Fruit fly (Drosophila melanogaster) whole organism, adult: ENCODE data around the gene CG11350.

Experiments used
- CG11617 ChIP-seq: fragments of 200-800 bp; sonication (Bioruptor generic); optimal IDR thresholded peaks from 2 replicates; lab custom pipeline; 2017; ENCODE audit warnings: mild to moderate bottlenecking, missing biosample characterization, missing genetic modification reagents, missing genetic modification characterization
- CG12768 ChIP-seq: fragments of 200-800 bp; sonication (Bioruptor generic); optimal IDR thresholded peaks from 2 replicates; lab custom pipeline; 2017; ENCODE audit warnings: missing biosample characterization, missing genetic modification characterization, mild to moderate bottlenecking, moderate library complexity, missing genetic modification reagents
- CG14711 ChIP-seq: fragments of 200-800 bp; sonication (Bioruptor generic); optimal IDR thresholded peaks from 2 replicates; lab custom pipeline; 2018; ENCODE audit warnings: missing biosample characterization, mild to moderate bottlenecking, missing genetic modification characterization, moderate library complexity
- CG1620 ChIP-seq: fragments of 200-800 bp; sonication (Bioruptor generic); optimal IDR thresholded peaks from 2 replicates; lab custom pipeline; 2016; ENCODE audit warnings: missing biosample characterization, missing genetic modification characterization
- CG33017 ChIP-seq: fragments of 200-800 bp; sonication (Bioruptor generic); optimal IDR thresholded peaks from 2 replicates; lab custom pipeline; 2018; ENCODE audit warnings: missing biosample characterization, mild to moderate bottlenecking, missing genetic modification characterization, moderate library complexity
- CG5204 ChIP-seq: fragments of 200-800 bp; sonication (Bioruptor generic); optimal IDR thresholded peaks from 2 replicates; lab custom pipeline; 2016; ENCODE audit warnings: missing biosample characterization, missing genetic modification characterization
- CG7045 ChIP-seq: fragments of 200-800 bp; sonication (Bioruptor generic); optimal IDR thresholded peaks from 2 replicates; lab custom pipeline; 2017; ENCODE audit warnings: missing biosample characterization, mild to moderate bottlenecking, missing genetic modification characterization
- CG7101 ChIP-seq: fragments of 200-800 bp; sonication (Bioruptor generic); optimal IDR thresholded peaks from 2 replicates; lab custom pipeline; 2018; ENCODE audit warnings: missing biosample characterization, mild to moderate bottlenecking, missing genetic modification characterization, moderate library complexity
- Clk ChIP-seq: fragments of 200-800 bp; sonication (Bioruptor generic); optimal IDR thresholded peaks from 2 replicates; lab custom pipeline; 2017; ENCODE audit warnings: missing biosample characterization, missing genetic modification characterization
- Crg-1 ChIP-seq: fragments of 200-800 bp; sonication (Bioruptor generic); optimal IDR thresholded peaks from 2 replicates; lab custom pipeline; 2016; ENCODE audit warnings: missing biosample characterization, missing genetic modification characterization
- Hr96 ChIP-seq: fragments of 200-800 bp; sonication (Bioruptor generic); optimal IDR thresholded peaks from 2 replicates; lab custom pipeline; 2016; ENCODE audit warnings: missing biosample characterization, missing genetic modification characterization
- Mnt ChIP-seq: fragments of 200-800 bp; sonication (Bioruptor generic); optimal IDR thresholded peaks from 2 replicates; lab custom pipeline; 2016; ENCODE audit warnings: missing biosample characterization, mild to moderate bottlenecking, missing genetic modification characterization
- bab1 ChIP-seq: fragments of 200-800 bp; sonication (Bioruptor generic); optimal IDR thresholded peaks from 3 replicates; lab custom pipeline; 2019; ENCODE audit warnings: missing biosample characterization, mild to moderate bottlenecking, missing genetic modification characterization, moderate library complexity
- cic ChIP-seq: fragments of 200-800 bp; sonication (Bioruptor generic); optimal IDR thresholded peaks from 2 replicates; lab custom pipeline; 2017; ENCODE audit warnings: missing biosample characterization, mild to moderate bottlenecking, missing genetic modification characterization, moderate library complexity
- cnc ChIP-seq, 2 experiments: fragments of >200 bp; optimal IDR thresholded peaks; 2 replicates each; lab custom pipeline; 2017
- kay ChIP-seq: fragments of 200-800 bp; sonication (Bioruptor generic); peaks from one replicate; lab custom pipeline; 2016; ENCODE audit warnings: missing biosample characterization, missing genetic modification characterization, borderline replicate concordance
- ovo ChIP-seq: fragments of 200-800 bp; sonication (Bioruptor generic); optimal IDR thresholded peaks from 2 replicates; lab custom pipeline; 2016; ENCODE audit warnings: missing biosample characterization, missing genetic modification characterization
- pad ChIP-seq: fragments of 200-800 bp; sonication (Bioruptor generic); optimal IDR thresholded peaks from 3 replicates; lab custom pipeline; 2017; ENCODE audit warnings: missing biosample characterization, missing genetic modification characterization, mild to moderate bottlenecking, moderate library complexity, missing genetic modification reagents
- tj ChIP-seq: fragments of 200-800 bp; sonication (Bioruptor generic); optimal IDR thresholded peaks from 3 replicates; lab custom pipeline; 2017; ENCODE audit warnings: missing biosample characterization, mild to moderate bottlenecking, missing genetic modification characterization, moderate library complexity
- toe ChIP-seq: fragments of 200-800 bp; sonication (Bioruptor generic); optimal IDR thresholded peaks from 2 replicates; lab custom pipeline; 2016; ENCODE audit warnings: missing biosample characterization, missing genetic modification characterization

The CG11350 gene

dm6 chr3L:4521809-4522208, 39.2 kb downstream of the CG11350 start:
- no peak for TF ChIP-seq cic (GFP tag; lab: Kevin White, UChicago)
- TF ChIP-seq kay: no peak
- TF ChIP-seq bab1 (GFP tag; lab: Kevin White, UChicago): no peak
- TF ChIP-seq Hr96 (GFP tag; lab: Kevin White, UChicago): no peak
- TF ChIP-seq CG12768 (GFP tag; lab: Kevin White, UChicago): no peak
- TF ChIP-seq Crg-1 (GFP tag; lab: Kevin White, UChicago): no peak
- no peak for TF ChIP-seq CG7101
- TF ChIP-seq Mnt (GFP tag; lab: Kevin White, UChicago): no peak
- no peak for TF ChIP-seq CG5204
- no peak for TF ChIP-seq tj (GFP tag; lab: Kevin White, UChicago)
- no peak for TF ChIP-seq CG11617 (GFP tag; lab: Kevin White, UChicago)
- no peak for TF ChIP-seq CG14711
- no peak for TF ChIP-seq CG33017 (tag; lab: Kevin White, UChicago)
- no peak for TF ChIP-seq pad (GFP tag; lab: Kevin White, UChicago)
- TF ChIP-seq CG1620: no peak
- TF ChIP-seq cnc (optimal IDR thresholded peaks at IDR 0.05; lab: Kevin White, UChicago): no peak
- no peak for TF ChIP-seq toe
- TF ChIP-seq CG7045 (GFP tag; lab: Kevin White, UChicago): no peak
- no peak for TF ChIP-seq Clk
- TF ChIP-seq ovo (GFP tag; lab: Kevin White, UChicago): no peak

- peak; percentile 67 for TF ChIP-seq bab1 (GFP tag; lab: Kevin White, UChicago)
- no peak for TF ChIP-seq Hr96 (GFP tag; lab: Kevin White, UChicago)
- TF ChIP-seq CG1620: no peak
- no peak for TF ChIP-seq kay
- no peak for TF ChIP-seq cnc (optimal IDR thresholded peaks at IDR 0.05; lab: Kevin White, UChicago)
- no peak for TF ChIP-seq tj (GFP tag; lab: Kevin White, UChicago)
- TF ChIP-seq pad (GFP tag; lab: Kevin White, UChicago): no peak
- TF ChIP-seq Mnt (GFP tag; lab: Kevin White, UChicago): no peak
- TF ChIP-seq CG12768 (GFP tag; lab: Kevin White, UChicago): no peak
Measured at dm6 chr3L:4531941-4532478, 49.4 kb downstream of the CG11350 start, which contains the start of gene Tie. Gene Tie (minus strand): TSS chr3L:4532145.

dm6 chr3L:4532841-4533619, 50.4 kb downstream of the CG11350 start, which contains the start of gene CG11353:
Gene CG11353 (plus strand): TSS chr3L:4533170.
- TF ChIP-seq kay (peak; percentile 44), cnc (optimal IDR thresholded peaks at IDR 0.05; lab: Kevin White, UChicago) (no peak), Mnt (GFP tag; lab: Kevin White, UChicago) (no peak), toe (no peak), tj (GFP tag; lab: Kevin White, UChicago) (peak; percentile 30)

dm6 chr3L:4533941-4534340, 51.3 kb downstream of the CG11350 start:
- TF ChIP-seq CG5204 (no peak), ovo (GFP tag; lab: Kevin White, UChicago) (no peak), kay (no peak), pad (GFP tag; lab: Kevin White, UChicago) (no peak), tj (GFP tag; lab: Kevin White, UChicago) (no peak), CG14711 (no peak), cnc (optimal IDR thresholded peaks at IDR 0.05; lab: Kevin White, UChicago) (no peak), Mnt (GFP tag; lab: Kevin White, UChicago) (no peak), CG33017 (tag; lab: Kevin White, UChicago) (no peak), cic (GFP tag; lab: Kevin White, UChicago) (no peak), toe (no peak), CG11617 (GFP tag; lab: Kevin White, UChicago) (no peak), CG7045 (GFP tag; lab: Kevin White, UChicago) (no peak), Crg-1 (GFP tag; lab: Kevin White, UChicago) (no peak), CG1620 (no peak), Hr96 (GFP tag; lab: Kevin White, UChicago) (no peak), Clk (no peak), CG12768 (GFP tag; lab: Kevin White, UChicago) (no peak)
